Worm (Caenorhabditis elegans): Measurements from ENCODE around the gene F37C4.4.

DNA sequence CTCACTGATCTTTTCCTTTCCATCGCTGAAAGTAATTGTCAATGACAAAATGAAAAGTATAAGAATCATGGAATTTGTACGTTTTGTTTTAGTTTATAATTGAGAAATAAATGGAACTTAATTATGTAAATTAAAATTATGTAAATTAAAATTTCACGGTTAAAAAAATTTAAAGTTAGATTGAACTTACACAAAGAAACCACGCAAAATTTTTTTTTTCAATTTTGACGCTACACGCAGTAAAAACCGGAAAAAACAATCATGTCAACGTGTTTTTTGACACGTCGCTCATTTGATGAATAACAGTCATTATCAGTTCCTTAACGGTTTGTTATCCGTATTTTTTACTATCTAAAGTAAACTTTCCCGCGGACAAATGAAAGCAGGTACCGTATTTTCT, 14.0 kb downstream of the F37C4.4 start, which contains the start of the genes F37C4.8 and oac-23:
- TF ChIP-seq lin-13 (GFP tag; optimal IDR thresholded peaks at IDR 0.05) (no peak), ceh-16 (tag; optimal IDR thresholded peaks at IDR 0.05) (no peak), elt-3 (tag; optimal IDR thresholded peaks at IDR 0.05) (no peak), nhr-10 (tag; optimal IDR thresholded peaks at IDR 0.05) (no peak), snpc-4 (tag; optimal IDR thresholded peaks at IDR 0.05) (no peak), nhr-77 (tag; optimal IDR thresholded peaks at IDR 0.05) (no peak), F13H6.1 (tag; optimal IDR thresholded peaks at IDR 0.05) (no peak)

All from whole organism, L2 larva.